Fruit fly (Drosophila melanogaster) whole organism, wandering third instar larva: ENCODE measurements around the gene TrissinR.

Experiments
- CG32264 ChIP-seq: fragments of 200-800 bp; sonication (Bioruptor generic); optimal IDR thresholded peaks from 2 replicates; lab custom pipeline; 2016; ENCODE audit warnings: missing biosample characterization, missing genetic modification characterization
- GATAd ChIP-seq: sonication (Bioruptor generic); optimal IDR thresholded peaks from 2 replicates; lab custom pipeline; 2016; ENCODE audit warnings: missing biosample characterization, missing genetic modification characterization
- Hr78 ChIP-seq: fragments of >200 bp; optimal IDR thresholded peaks from 2 replicates; lab custom pipeline; 2017; ENCODE audit warnings: missing biosample characterization, missing genetic modification characterization
- Hr83 ChIP-seq: fragments of 200-300 bp; sonication (Bioruptor generic); optimal IDR thresholded peaks from 2 replicates; lab custom pipeline; 2016; ENCODE audit warnings: missing biosample characterization, mild to moderate bottlenecking, missing genetic modification characterization, moderate library complexity; ENCODE audit not compliant: poor library complexity, severe bottlenecking
- Sp1 ChIP-seq: fragments of 200-800 bp; sonication (Bioruptor generic); optimal IDR thresholded peaks from 3 replicates; lab custom pipeline; 2019; ENCODE audit warnings: missing biosample characterization, mild to moderate bottlenecking, missing genetic modification characterization, moderate library complexity
- dmrt93B ChIP-seq: fragments of 200-800 bp; sonication (Bioruptor generic); optimal IDR thresholded peaks from 2 replicates; lab custom pipeline; 2018; ENCODE audit warnings: missing biosample characterization, mild to moderate bottlenecking, missing genetic modification characterization

DNA sequence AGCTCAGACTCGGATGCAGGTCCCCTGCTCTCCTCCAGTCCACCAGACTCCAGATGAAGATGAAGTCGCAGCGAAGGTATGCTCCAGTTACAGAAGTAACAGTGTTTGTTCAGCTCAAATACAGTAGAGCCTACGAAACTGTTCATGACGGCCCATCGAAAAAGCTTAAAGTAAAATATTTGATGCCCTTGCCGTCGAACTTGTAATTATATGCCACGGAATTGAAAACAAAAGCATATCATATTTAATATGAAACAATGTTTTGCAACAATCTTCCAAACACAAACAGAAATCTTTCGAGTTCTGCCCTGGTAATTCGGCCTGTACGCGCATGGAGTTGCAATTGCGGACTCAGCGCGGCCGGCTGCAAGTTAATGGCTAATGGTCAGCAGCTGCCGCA, 57.4 kb downstream of the TrissinR start:
- TF ChIP-seq GATAd (GFP tag; lab: Kevin White, UChicago) (no peak), CG32264 (no peak), Hr78 (GFP tag; lab: Kevin White, UChicago) (no peak), Sp1 (GFP tag; lab: Kevin White, UChicago) (no peak), Hr83 (no peak), dmrt93B (GFP tag; lab: Kevin White, UChicago) (no peak)
